Worm (Caenorhabditis elegans): ENCODE data around the gene sar-1.

DNA sequence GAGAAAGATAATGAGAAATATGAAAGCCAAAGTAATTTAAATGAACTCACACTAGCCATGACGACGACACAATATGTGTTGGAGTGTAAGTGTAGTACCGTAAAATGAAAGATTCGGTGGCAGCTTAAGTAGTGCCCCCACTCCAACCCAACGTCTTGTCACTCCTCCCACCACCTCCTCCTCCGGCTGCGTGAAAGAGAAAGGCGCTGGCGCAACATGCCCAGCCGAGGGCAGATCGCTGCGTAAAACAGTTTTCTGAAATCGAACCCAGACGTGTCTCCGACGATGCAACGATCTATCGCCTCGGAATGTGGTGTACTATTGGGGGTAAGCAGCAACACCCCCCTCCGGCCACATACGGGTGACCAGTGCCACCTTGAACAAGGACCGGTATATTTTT lies 3.9 kb upstream of the sar-1 start, which contains the start of gene ZK180.5:
- TF ChIP-seq ceh-13 (GFP tag; optimal IDR thresholded peaks at IDR 0.05): no peak
- TF ChIP-seq aly-1 (tag; optimal IDR thresholded peaks at IDR 0.05): no peak
- TF ChIP-seq F13C5.2 (tag; optimal IDR thresholded peaks at IDR 0.05): no peak
- no peak for TF ChIP-seq hmbx-1 (tag; optimal IDR thresholded peaks at IDR 0.05)
- no peak for TF ChIP-seq ama-1 (optimal IDR thresholded peaks at IDR 0.05)
- no peak for TF ChIP-seq tbx-11 (GFP tag; IDR thresholded peaks at IDR 0.05)
- no peak for TF ChIP-seq pes-1 (GFP tag; IDR thresholded peaks at IDR 0.05)
- TF ChIP-seq B0310.2 (tag; optimal IDR thresholded peaks at IDR 0.05): no peak
- TF ChIP-seq ceh-36 (tag; optimal IDR thresholded peaks at IDR 0.05): no peak

All from whole organism, early embryonic.